Fruit fly (Drosophila melanogaster): Measurements from ENCODE around the gene CG34277.

DNA sequence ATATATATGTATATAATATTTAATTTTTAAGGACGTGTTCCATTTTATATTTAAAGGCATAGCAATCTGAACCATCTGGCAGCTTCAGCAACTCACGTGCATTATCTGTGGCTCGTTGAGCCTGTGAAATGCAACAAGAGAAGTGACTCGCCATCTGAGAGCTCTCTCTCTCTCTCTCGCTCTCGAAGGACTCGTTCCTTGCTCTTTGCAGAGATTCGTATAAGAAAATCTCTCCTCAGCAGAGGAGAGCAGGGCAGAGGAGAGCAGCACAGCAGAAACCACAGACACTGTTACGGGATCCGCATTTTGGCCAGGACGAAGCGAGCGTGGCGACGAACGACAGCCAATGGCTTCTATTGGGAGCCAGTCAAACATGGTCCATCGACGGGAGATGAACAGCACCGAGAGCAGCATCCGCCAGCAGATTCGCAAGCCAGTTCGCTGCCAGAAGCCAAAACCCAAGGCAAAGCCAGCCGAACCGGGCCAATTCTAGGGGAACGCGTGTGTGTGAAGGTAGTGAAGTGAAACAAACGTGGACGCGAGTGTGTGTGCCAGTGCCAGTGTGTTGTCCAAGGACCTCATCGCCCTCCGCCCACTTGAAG, 44.9 kb downstream of the CG34277 start, which contains the start of gene CG14669:
- TF ChIP-seq h (optimal IDR thresholded peaks at IDR 0.05): no peak
- TF ChIP-seq psq (optimal IDR thresholded peaks at IDR 0.05): no peak
- TF ChIP-seq Myc (optimal IDR thresholded peaks at IDR 0.05): no peak
- no peak for TF ChIP-seq insv (optimal IDR thresholded peaks at IDR 0.05)
- no peak for TF ChIP-seq ttk (optimal IDR thresholded peaks at IDR 0.05)
